Fruit fly (Drosophila melanogaster): ENCODE results near the gene Meltrin.
A peak's percentile ranks its signal among the peaks of the same experiment; 100 is the strongest.

Gene Meltrin

dm6 chr3R:14696949-14697513 lies at the start of gene Meltrin (continued):
- TF ChIP-seq CG12299 (tag; optimal IDR thresholded peaks at IDR 0.05) (peak; percentile 41), Sox100B (GFP tag; optimal IDR thresholded peaks at IDR 0.05) (no peak), chn (GFP tag; optimal IDR thresholded peaks at IDR 0.05) (peak; percentile 20), bcd (GFP tag; optimal IDR thresholded peaks at IDR 0.05) (peak; percentile 53), rib (GFP tag; IDR thresholded peaks at IDR 0.05) (no peak), ase (GFP tag; IDR thresholded peaks at IDR 0.05) (no peak), CG8478 (optimal IDR thresholded peaks at IDR 0.05) (no peak), knrl (GFP tag; IDR thresholded peaks at IDR 0.05; ENCODE audit: partially characterized antibody) (no peak), CG10654 (GFP tag; optimal IDR thresholded peaks at IDR 0.05) (no peak), CG7372 (GFP tag; IDR thresholded peaks at IDR 0.05) (no peak), Stat92E (GFP tag; optimal IDR thresholded peaks at IDR 0.05) (peak in 1 of 3 experiments; percentile 95), CG3726 (GFP tag; IDR thresholded peaks at IDR 0.05) (no peak), CG6683 (GFP tag; optimal IDR thresholded peaks at IDR 0.05) (peak; percentile 39), Eip74EF (GFP tag; optimal IDR thresholded peaks at IDR 0.05) (peak in 1 of 2 experiments; percentile 49), sc (optimal IDR thresholded peaks at IDR 0.05) (no peak), sc (GFP tag; optimal IDR thresholded peaks at IDR 0.05) (no peak), stc (GFP tag; IDR thresholded peaks at IDR 0.05) (no peak), Atf3 (GFP tag; optimal IDR thresholded peaks at IDR 0.05) (peak; percentile 27), lilli (GFP tag; optimal IDR thresholded peaks at IDR 0.05) (peak; percentile 36), Gsc (GFP tag; IDR thresholded peaks at IDR 0.05) (no peak), chif (GFP tag; optimal IDR thresholded peaks at IDR 0.05) (no peak), Taf1 (GFP tag; IDR thresholded peaks at IDR 0.05) (no peak), wor (GFP tag; IDR thresholded peaks at IDR 0.05) (no peak), sug (tag; optimal IDR thresholded peaks at IDR 0.05) (peak; percentile 70), Deaf1 (tag; optimal IDR thresholded peaks at IDR 0.05) (peak; percentile 78), HmgD (GFP tag; optimal IDR thresholded peaks at IDR 0.05) (peak; percentile 51), tup (GFP tag; optimal IDR thresholded peaks at IDR 0.05) (no peak), CG17359 (tag; optimal IDR thresholded peaks at IDR 0.05) (peak; percentile 53), CG12236 (GFP tag; optimal IDR thresholded peaks at IDR 0.05) (no peak), usp (GFP tag; optimal IDR thresholded peaks at IDR 0.05) (no peak), NFAT (GFP tag; IDR thresholded peaks at IDR 0.05) (no peak), Lpt (GFP tag; optimal IDR thresholded peaks at IDR 0.05) (no peak), gsb (GFP tag; IDR thresholded peaks at IDR 0.05) (no peak), Ets97D (GFP tag; optimal IDR thresholded peaks at IDR 0.05) (peak; percentile 77), ind (GFP tag; optimal IDR thresholded peaks at IDR 0.05) (no peak), Scr (GFP tag; IDR thresholded peaks at IDR 0.05; ENCODE audit: partially characterized antibody) (no peak), CG18476 (GFP tag; optimal IDR thresholded peaks at IDR 0.05) (no peak), grn (GFP tag; optimal IDR thresholded peaks at IDR 0.05) (peak; percentile 51), Ptx1 (GFP tag; IDR thresholded peaks at IDR 0.05) (no peak), mam (GFP tag; optimal IDR thresholded peaks at IDR 0.05) (peak; percentile 49), luna (GFP tag; optimal IDR thresholded peaks at IDR 0.05) (no peak), Pdp1 (GFP tag; optimal IDR thresholded peaks at IDR 0.05) (peak in 1 of 2 experiments; percentile 71), Hr51 (GFP tag; optimal IDR thresholded peaks at IDR 0.05) (peak; percentile 61 to 69), yki (optimal IDR thresholded peaks at IDR 0.05) (no peak), CTCF (GFP tag; optimal IDR thresholded peaks at IDR 0.05) (peak; percentile 40), Hr78 (GFP tag; optimal IDR thresholded peaks at IDR 0.05) (peak in 1 of 2 experiments; percentile 50), sd (tag; optimal IDR thresholded peaks at IDR 0.05) (peak; percentile 95), nmo (GFP tag; optimal IDR thresholded peaks at IDR 0.05) (peak; percentile 53), CG1529 (GFP tag; optimal IDR thresholded peaks at IDR 0.05) (peak; percentile 13), lola (GFP tag; optimal IDR thresholded peaks at IDR 0.05) (peak in 1 of 3 experiments; percentile 13), Vsx1 (GFP tag; optimal IDR thresholded peaks at IDR 0.05) (peak; percentile 10)

Measured in whole organism, embryonic.